Worm (Caenorhabditis elegans): ENCODE data around the gene C18D11.7.

- TF ChIP-seq tab-1 (GFP tag; IDR thresholded peaks at IDR 0.05) (no peak), T22C8.4 (GFP tag; IDR thresholded peaks at IDR 0.05) (peak; percentile 34; the same call in 1 of the 2 replicates), klf-2 (GFP tag; conservative IDR thresholded peaks at IDR 0.05) (peak; percentile 60; the same call in 1 of the 2 replicates)
Measured at ce11 chrIII:11848317-11848716, 41.7 kb upstream of the C18D11.7 start.
